Fruit fly (Drosophila melanogaster) whole organism, embryonic: ENCODE results near the gene CG46310.

ENCODE experiments used
- Asciz ChIP-seq: fragments of 200-800 bp; sonication (Bioruptor generic); optimal IDR thresholded peaks from 2 replicates; lab custom pipeline; 2017; ENCODE audit warnings: missing biosample characterization, mild to moderate bottlenecking, missing genetic modification characterization, missing genetic modification reagents
- CG10654 ChIP-seq: fragments of 200-800 bp; sonication (Bioruptor generic); optimal IDR thresholded peaks from 2 replicates; lab custom pipeline; 2016; ENCODE audit warnings: missing biosample characterization, missing genetic modification characterization
- CG11695 ChIP-seq: fragments of 200-800 bp; sonication (Bioruptor generic); IDR thresholded peaks from 3 replicates; pipeline ENCODE4 v1.3.6; 2022; ENCODE audit warnings: missing biosample characterization, missing genetic modification characterization
- CG12659 ChIP-seq: fragments of 200-800 bp; sonication (Bioruptor generic); optimal IDR thresholded peaks from 3 replicates; lab custom pipeline; 2017; ENCODE audit warnings: mild to moderate bottlenecking, missing biosample characterization, missing genetic modification reagents, missing genetic modification characterization
- CG15479 ChIP-seq: fragments of 200-800 bp; sonication (Bioruptor generic); optimal IDR thresholded peaks from 3 replicates; lab custom pipeline; 2019; ENCODE audit warnings: missing biosample characterization, mild to moderate bottlenecking, missing genetic modification characterization, moderate library complexity
- CG17361 ChIP-seq: fragments of 200-800 bp; sonication (Bioruptor generic); IDR thresholded peaks from 3 replicates; pipeline ENCODE4 v1.3.6; 2022; ENCODE audit warnings: missing biosample characterization, missing genetic modification characterization
- CG17385 ChIP-seq: fragments of 200-800 bp; sonication (Bioruptor generic); optimal IDR thresholded peaks from 3 replicates; lab custom pipeline; 2018; ENCODE audit warnings: missing biosample characterization, mild to moderate bottlenecking, missing genetic modification characterization
- CG17802 ChIP-seq: fragments of 200-800 bp; sonication (Bioruptor generic); optimal IDR thresholded peaks from 2 replicates; lab custom pipeline; 2018; ENCODE audit warnings: missing biosample characterization, mild to moderate bottlenecking, missing genetic modification characterization, moderate library complexity
- CG18011 ChIP-seq: fragments of 200-800 bp; sonication (Bioruptor generic); optimal IDR thresholded peaks from 2 replicates; lab custom pipeline; 2017; ENCODE audit warnings: missing biosample characterization, missing genetic modification characterization, mild to moderate bottlenecking, moderate library complexity, missing genotype
- CG18599 ChIP-seq: fragments of 200-800 bp; sonication (Bioruptor generic); optimal IDR thresholded peaks from 3 replicates; lab custom pipeline; 2017; ENCODE audit warnings: missing biosample characterization, missing genetic modification characterization, mild to moderate bottlenecking, moderate library complexity, missing genetic modification reagents
- CG30431 ChIP-seq: fragments of 200-800 bp; sonication (Bioruptor generic); optimal IDR thresholded peaks from 2 replicates; lab custom pipeline; 2017; ENCODE audit warnings: missing biosample characterization, missing genetic modification characterization
- CG33557 ChIP-seq: fragments of 200-800 bp; sonication (Bioruptor generic); optimal IDR thresholded peaks from 2 replicates; lab custom pipeline; 2019; ENCODE audit warnings: missing biosample characterization, mild to moderate bottlenecking, missing genetic modification characterization, moderate library complexity
- CG5953 ChIP-seq: fragments of 200-800 bp; sonication (Bioruptor generic); IDR thresholded peaks from 2 replicates; pipeline ENCODE4 v1.3.6; 2022; ENCODE audit warnings: missing biosample characterization, missing genetic modification characterization
- CG6791 ChIP-seq: fragments of 200-800 bp; sonication (Bioruptor generic); IDR thresholded peaks from 3 replicates; pipeline ENCODE4 v1.3.6; 2022; ENCODE audit warnings: missing biosample characterization, missing genetic modification characterization; ENCODE audit not compliant: partially characterized antibody
- CG8359 ChIP-seq: fragments of 200-800 bp; sonication (Bioruptor generic); optimal IDR thresholded peaks from 2 replicates; lab custom pipeline; 2017; ENCODE audit warnings: missing biosample characterization, mild to moderate bottlenecking, missing genetic modification characterization, borderline replicate concordance
- CG8944 ChIP-seq: fragments of 200-800 bp; sonication (Bioruptor generic); optimal IDR thresholded peaks from 3 replicates; lab custom pipeline; 2016; ENCODE audit warnings: missing biosample characterization, missing genetic modification characterization
- CG9437 ChIP-seq: fragments of 200-800 bp; sonication (Bioruptor generic); optimal IDR thresholded peaks from 2 replicates; lab custom pipeline; 2018; ENCODE audit warnings: missing biosample characterization, mild to moderate bottlenecking, missing genetic modification characterization
- D ChIP-seq, 2 experiments: fragments of 200-800 bp in 1 of 2; fragments of >200 bp in 1 of 2; sonication (Bioruptor generic) in 1 of 2; optimal IDR thresholded peaks; 2 replicates in 1 of 2; 3 replicates in 1 of 2; lab custom pipeline; 2017; ENCODE audit warnings: mild to moderate bottlenecking in 1 of 2, missing biosample characterization in 1 of 2, missing genetic modification characterization in 1 of 2, missing genetic modification reagents in 1 of 2
- D19A ChIP-seq: fragments of 200-800 bp; optimal IDR thresholded peaks from 3 replicates; lab custom pipeline; 2019; ENCODE audit warnings: missing biosample characterization, mild to moderate bottlenecking, missing genetic modification characterization, moderate library complexity
- Dek ChIP-seq: fragments of 200-800 bp; sonication (Bioruptor generic); optimal IDR thresholded peaks from 3 replicates; lab custom pipeline; 2019; ENCODE audit warnings: missing biosample characterization, mild to moderate bottlenecking, missing genetic modification characterization, moderate library complexity
- Dip2 ChIP-seq: fragments of 200-800 bp; sonication (Bioruptor generic); IDR thresholded peaks from 2 replicates; pipeline ENCODE4 v1.3.6; 2022; ENCODE audit warnings: missing biosample characterization, missing genetic modification characterization
- Drgx ChIP-seq: fragments of 200-800 bp; sonication (Bioruptor generic); IDR thresholded peaks from 2 replicates; pipeline ENCODE4 v1.3.6; 2022; ENCODE audit warnings: missing biosample characterization, missing genetic modification characterization
- Eip74EF ChIP-seq, 2 experiments: fragments of 200-800 bp in 1 of 2; fragments of >200 bp in 1 of 2; sonication (Bioruptor generic) in 1 of 2; optimal IDR thresholded peaks; 2 replicates each; lab custom pipeline; 2017 to 2019; ENCODE audit warnings: missing biosample characterization in 2 of 2, missing genetic modification characterization in 2 of 2, mild to moderate bottlenecking in 1 of 2, moderate library complexity in 1 of 2
- Kr ChIP-seq: fragments of 200-800 bp; sonication (Bioruptor generic); optimal IDR thresholded peaks from 2 replicates; lab custom pipeline; 2017; ENCODE audit warnings: missing biosample characterization, mild to moderate bottlenecking, missing genetic modification characterization
- Mad ChIP-seq: fragments of 200-800 bp; sonication (Bioruptor generic); optimal IDR thresholded peaks from 2 replicates; lab custom pipeline; 2016; ENCODE audit warnings: missing biosample characterization, missing genetic modification characterization
- NFAT ChIP-seq: fragments of 200-800 bp; sonication (Bioruptor generic); IDR thresholded peaks from 2 replicates; pipeline ENCODE4 v1.3.6; 2022; ENCODE audit warnings: missing biosample characterization, missing genetic modification characterization
- Sry-δ ChIP-seq: fragments of 200-800 bp; sonication (Bioruptor generic); optimal IDR thresholded peaks from 2 replicates; lab custom pipeline; 2016; ENCODE audit warnings: missing biosample characterization, missing genetic modification characterization
- bab2 ChIP-seq: fragments of 200-800 bp; sonication (Bioruptor generic); optimal IDR thresholded peaks from 2 replicates; lab custom pipeline; 2016; ENCODE audit warnings: missing biosample characterization, missing genetic modification characterization
- bigmax ChIP-seq: fragments of 200-800 bp; sonication (Bioruptor generic); optimal IDR thresholded peaks from 2 replicates; lab custom pipeline; 2018; ENCODE audit warnings: missing biosample characterization, mild to moderate bottlenecking, missing genetic modification characterization
- cas ChIP-seq: fragments of 200-800 bp; sonication (Bioruptor generic); IDR thresholded peaks from 2 replicates; pipeline ENCODE4 v1.3.6; 2022; ENCODE audit warnings: missing biosample characterization, missing genetic modification characterization
- cg ChIP-seq: fragments of 200-800 bp; sonication (Bioruptor generic); optimal IDR thresholded peaks from 3 replicates; lab custom pipeline; 2019; ENCODE audit warnings: missing biosample characterization, mild to moderate bottlenecking, missing genetic modification characterization, moderate library complexity
- crc ChIP-seq: fragments of 200-800 bp; sonication (Bioruptor generic); optimal IDR thresholded peaks from 2 replicates; lab custom pipeline; 2016; ENCODE audit warnings: missing biosample characterization, missing genetic modification characterization
- dmrt99B ChIP-seq: fragments of 200-800 bp; sonication (Bioruptor generic); optimal IDR thresholded peaks from 2 replicates; lab custom pipeline; 2018; ENCODE audit warnings: missing biosample characterization, mild to moderate bottlenecking, missing genetic modification characterization, moderate library complexity
- ewg ChIP-seq: fragments of 200-800 bp; sonication (Bioruptor generic); optimal IDR thresholded peaks from 3 replicates; lab custom pipeline; 2017; ENCODE audit warnings: mild to moderate bottlenecking, missing biosample characterization, missing genetic modification reagents, missing genetic modification characterization
- fd64A ChIP-seq: fragments of 200-800 bp; sonication (Bioruptor generic); optimal IDR thresholded peaks from 3 replicates; lab custom pipeline; 2018; ENCODE audit warnings: missing biosample characterization, mild to moderate bottlenecking, missing genetic modification characterization
- gce ChIP-seq: fragments of 200-800 bp; sonication (Bioruptor generic); IDR thresholded peaks from 3 replicates; pipeline ENCODE4 v1.3.6; 2022; ENCODE audit warnings: missing biosample characterization, missing genetic modification characterization
- grau ChIP-seq: fragments of 200-800 bp; optimal IDR thresholded peaks from 3 replicates; lab custom pipeline; 2019; ENCODE audit warnings: missing biosample characterization, mild to moderate bottlenecking, missing genetic modification characterization, moderate library complexity
- gro ChIP-seq: fragments of 200-800 bp; sonication (Bioruptor generic); optimal IDR thresholded peaks from 2 replicates; lab custom pipeline; 2016; ENCODE audit warnings: missing biosample characterization, missing genetic modification characterization
- ind ChIP-seq: fragments of 200-800 bp; sonication (Bioruptor generic); optimal IDR thresholded peaks from 3 replicates; lab custom pipeline; 2016; ENCODE audit warnings: missing biosample characterization, missing genetic modification characterization
- kay ChIP-seq: fragments of 200-800 bp; sonication (Bioruptor generic); optimal IDR thresholded peaks from 2 replicates; lab custom pipeline; 2016; ENCODE audit warnings: missing biosample characterization, missing genetic modification characterization
- prd ChIP-seq, 3 experiments: fragments of >200 bp in 2 of 3; fragments of 200-800 bp in 1 of 3; sonication (Bioruptor generic) in 1 of 3; optimal IDR thresholded peaks in 2 of 3; IDR thresholded peaks in 1 of 3; 2 replicates in 2 of 3; 3 replicates in 1 of 3; pipeline versions ENCODE4 v1.3.6 to Lab custom; 2017 to 2022; ENCODE audit warnings: missing biosample characterization in 1 of 3, missing genetic modification characterization in 1 of 3
- run ChIP-seq: fragments of 200-800 bp; sonication (Bioruptor generic); optimal IDR thresholded peaks from 3 replicates; lab custom pipeline; 2018; ENCODE audit warnings: missing biosample characterization, mild to moderate bottlenecking, missing genetic modification characterization
- scrt ChIP-seq: fragments of 200-800 bp; sonication (Bioruptor generic); optimal IDR thresholded peaks from 2 replicates; lab custom pipeline; 2018; ENCODE audit warnings: missing biosample characterization, mild to moderate bottlenecking, missing genetic modification characterization, moderate library complexity
- shn ChIP-seq: fragments of 200-800 bp; sonication (Bioruptor generic); optimal IDR thresholded peaks from 3 replicates; lab custom pipeline; 2016; ENCODE audit warnings: missing biosample characterization, missing genetic modification characterization
- sob ChIP-seq: fragments of 200-800 bp; sonication (Bioruptor generic); IDR thresholded peaks from 2 replicates; pipeline ENCODE4 v1.3.6; 2022; ENCODE audit warnings: missing biosample characterization, missing genetic modification characterization
- sr ChIP-seq: fragments of 200-800 bp; sonication (Bioruptor generic); IDR thresholded peaks from 3 replicates; pipeline ENCODE4 v1.3.6; 2022; ENCODE audit warnings: missing biosample characterization, missing genetic modification characterization
- usp ChIP-seq: fragments of >200 bp; optimal IDR thresholded peaks from 2 replicates; lab custom pipeline; 2017; ENCODE audit warnings: missing biosample characterization, missing genetic modification characterization

CG46310 gene

DNA sequence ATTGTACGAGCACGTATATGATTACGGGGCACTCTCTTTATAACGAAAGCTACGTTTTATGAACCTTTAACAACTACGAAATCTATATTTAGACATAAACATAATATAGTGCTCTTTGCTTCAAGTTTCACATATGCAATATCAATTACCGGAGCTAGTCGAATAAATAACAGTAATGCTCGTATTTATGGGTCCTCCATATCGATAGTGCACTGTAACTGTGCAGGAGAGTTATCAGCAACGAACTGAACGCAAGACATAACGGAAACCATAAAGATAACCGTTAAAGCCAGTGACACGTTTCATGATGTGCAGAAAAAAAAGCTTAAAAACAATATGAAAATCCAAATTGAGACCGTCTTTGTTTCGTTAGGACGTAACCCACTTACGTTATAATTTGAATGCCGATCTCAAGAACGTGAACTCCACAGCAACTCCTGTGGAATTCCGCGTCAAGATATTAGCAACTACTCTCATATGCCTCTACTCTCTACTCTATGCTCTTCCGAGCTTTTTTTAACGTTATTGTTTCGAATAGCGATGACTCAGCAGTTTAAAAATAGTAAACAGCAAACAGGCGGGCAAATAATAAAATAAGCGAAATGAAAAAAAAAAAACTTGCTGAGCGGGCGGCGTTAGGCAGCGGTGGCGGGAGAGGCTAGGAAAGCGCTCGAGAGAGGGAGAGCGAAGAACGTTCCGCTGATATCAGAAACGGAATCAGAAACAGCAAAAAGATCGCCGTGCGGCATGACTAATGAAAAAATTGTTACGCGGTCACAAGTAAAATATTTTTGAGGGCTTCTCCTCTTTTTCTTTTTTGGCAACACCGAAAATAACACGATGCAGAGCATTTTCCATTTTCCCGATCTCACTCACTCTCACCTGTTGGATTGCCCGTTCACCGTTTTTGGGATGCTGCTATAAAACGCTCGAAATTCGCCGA, 16.6 kb downstream of the CG46310 start (continued):
- TF ChIP-seq Asciz (GFP tag; lab: Kevin White, UChicago) (peak; percentile 62), CG17361 (GFP tag; lab: Robert Waterston, UW) (peak; percentile 75), CG18011 (peak; percentile 36), grau (tag; lab: Kevin White, UChicago) (peak; percentile 98), CG11695 (GFP tag; lab: Robert Waterston, UW) (peak; percentile 84), D19A (tag; lab: Kevin White, UChicago) (peak; percentile 72), kay (GFP tag; lab: Kevin White, UChicago) (no peak), crc (GFP tag; lab: Kevin White, UChicago) (no peak), CG18599 (GFP tag; lab: Kevin White, UChicago) (peak; percentile 81), bab2 (peak; percentile 70), usp (GFP tag; lab: Kevin White, UChicago) (no peak), Dip2 (GFP tag; lab: Robert Waterston, UW) (no peak), ewg (GFP tag; lab: Kevin White, UChicago) (peak; percentile 59), CG8359 (GFP tag; lab: Kevin White, UChicago) (peak; percentile 36), sr (GFP tag; lab: Robert Waterston, UW) (no peak), CG10654 (GFP tag; lab: Kevin White, UChicago) (peak; percentile 42), CG15479 (GFP tag; lab: Kevin White, UChicago) (no peak), CG33557 (GFP tag; lab: Kevin White, UChicago) (no peak), cg (GFP tag; lab: Kevin White, UChicago) (no peak), CG12659 (GFP tag; lab: Kevin White, UChicago) (peak; percentile 75), run (tag; lab: Kevin White, UChicago) (peak; percentile 59), Dek (tag; lab: Kevin White, UChicago) (peak; percentile 71), ind (peak; percentile 80), cas (GFP tag; lab: Robert Waterston, UW) (0 out of 2 replicates have a peak, but pooled peaks have one; percentile 55), Drgx (GFP tag; lab: Robert Waterston, UW) (peak; percentile 75), CG5953 (GFP tag; lab: Robert Waterston, UW) (peak; percentile 43; the same call in 1 of the 2 replicates), dmrt99B (tag; lab: Kevin White, UChicago) (peak; percentile 78), CG17385 (GFP tag; lab: Kevin White, UChicago) (peak; percentile 74), Kr (GFP tag; lab: Kevin White, UChicago) (no peak), CG8944 (GFP tag; lab: Kevin White, UChicago) (peak; percentile 58), Sry-δ (GFP tag; lab: Kevin White, UChicago) (peak; percentile 39), fd64A (no peak), bigmax (GFP tag; lab: Kevin White, UChicago) (no peak), Mad (GFP tag; lab: Kevin White, UChicago) (peak; percentile 62), gro (GFP tag; lab: Kevin White, UChicago) (peak; percentile 79), scrt (GFP tag; lab: Kevin White, UChicago) (peak; percentile 57), shn (GFP tag; lab: Kevin White, UChicago) (peak; percentile 64), CG9437 (GFP tag; lab: Kevin White, UChicago) (peak; percentile 91), gce (GFP tag; lab: Robert Waterston, UW) (no peak), CG30431 (GFP tag; lab: Kevin White, UChicago) (peak; percentile 45), sob (GFP tag; lab: Robert Waterston, UW) (peak; percentile 58), NFAT (GFP tag; lab: Robert Waterston, UW) (peak; percentile 80), CG17802 (tag; lab: Kevin White, UChicago) (peak; percentile 31), D (optimal IDR thresholded peaks at IDR 0.05; lab: Kevin White, UChicago) (no peak), D (GFP tag; optimal IDR thresholded peaks at IDR 0.05; lab: Kevin White, UChicago) (peak; percentile 34), CG6791 (GFP tag; lab: Robert Waterston, UW) (no peak), Eip74EF (GFP tag; optimal IDR thresholded peaks at IDR 0.05; lab: Kevin White, UChicago) (peak in 1 of 2 experiments; percentile 57), prd (optimal IDR thresholded peaks at IDR 0.05; lab: Kevin White, UChicago) (no peak), prd (GFP tag; IDR thresholded peaks at IDR 0.05; lab: Robert Waterston, UW) (peak; percentile 78)
